Fruit fly (Drosophila melanogaster) whole organism, wandering third instar larva: Measurements from ENCODE around the gene CG6398.

Experiments used
- Abd-B ChIP-seq: fragments of >200 bp; optimal IDR thresholded peaks from 2 replicates; lab custom pipeline; 2017; ENCODE audit warnings: missing biosample characterization, missing genetic modification characterization
- CG32264 ChIP-seq: fragments of 200-800 bp; sonication (Bioruptor generic); optimal IDR thresholded peaks from 2 replicates; lab custom pipeline; 2016; ENCODE audit warnings: missing biosample characterization, missing genetic modification characterization
- CG9705 ChIP-seq: fragments of 200-800 bp; sonication (Bioruptor generic); optimal IDR thresholded peaks from 2 replicates; lab custom pipeline; 2018; ENCODE audit warnings: missing biosample characterization, mild to moderate bottlenecking, missing genetic modification characterization
- CrebA ChIP-seq: fragments of 200-800 bp; sonication (Bioruptor generic); optimal IDR thresholded peaks from 2 replicates; lab custom pipeline; 2016; ENCODE audit warnings: missing biosample characterization, mild to moderate bottlenecking, missing genetic modification characterization, borderline replicate concordance
- Dfd ChIP-seq: fragments of >200 bp; optimal IDR thresholded peaks from 2 replicates; lab custom pipeline; 2017; ENCODE audit warnings: missing biosample characterization, missing genetic modification characterization
- Dif ChIP-seq: fragments of 200-275, 200-300 bp; sonication (Bioruptor generic); optimal IDR thresholded peaks from 2 replicates; lab custom pipeline; 2018; ENCODE audit warnings: missing biosample characterization, missing genetic modification characterization; ENCODE audit not compliant: partially characterized antibody
- GATAd ChIP-seq: sonication (Bioruptor generic); optimal IDR thresholded peaks from 2 replicates; lab custom pipeline; 2016; ENCODE audit warnings: missing biosample characterization, missing genetic modification characterization
- HLH106 ChIP-seq: fragments of 200-800 bp; optimal IDR thresholded peaks from 3 replicates; lab custom pipeline; 2019; ENCODE audit warnings: missing biosample characterization, mild to moderate bottlenecking, missing genetic modification characterization, moderate library complexity
- Hnf4 ChIP-seq: fragments of 200-800 bp; sonication (Bioruptor generic); optimal IDR thresholded peaks from 2 replicates; lab custom pipeline; 2016; ENCODE audit warnings: missing biosample characterization, mild to moderate bottlenecking, missing genetic modification characterization
- Hr78 ChIP-seq: fragments of >200 bp; optimal IDR thresholded peaks from 2 replicates; lab custom pipeline; 2017; ENCODE audit warnings: missing biosample characterization, missing genetic modification characterization
- Hr83 ChIP-seq: fragments of 200-300 bp; sonication (Bioruptor generic); optimal IDR thresholded peaks from 2 replicates; lab custom pipeline; 2016; ENCODE audit warnings: missing biosample characterization, mild to moderate bottlenecking, missing genetic modification characterization, moderate library complexity; ENCODE audit not compliant: poor library complexity, severe bottlenecking
- Jra ChIP-seq: sonication (Bioruptor generic); optimal IDR thresholded peaks from 2 replicates; lab custom pipeline; 2016; ENCODE audit warnings: missing biosample characterization, missing genetic modification characterization
- Mio ChIP-seq: sonication (Bioruptor generic); optimal IDR thresholded peaks from 2 replicates; lab custom pipeline; 2016; ENCODE audit warnings: missing biosample characterization, missing genetic modification characterization
- Myc ChIP-seq: fragments of >200 bp; optimal IDR thresholded peaks from 2 replicates; lab custom pipeline; 2017
- N ChIP-seq: fragments of >200 bp; optimal IDR thresholded peaks from 2 replicates; lab custom pipeline; 2018; ENCODE audit warnings: missing biosample characterization, missing external identifiers, missing genetic modification characterization
- OdsH ChIP-seq: fragments of 200-800 bp; sonication (Bioruptor generic); optimal IDR thresholded peaks from 2 replicates; lab custom pipeline; 2016; ENCODE audit warnings: missing biosample characterization, mild to moderate bottlenecking, missing genetic modification characterization
- Rel ChIP-seq, 2 experiments: fragments of 200-800 bp; sonication (Bioruptor generic) in 1 of 2; optimal IDR thresholded peaks; 2 replicates in 1 of 2; 3 replicates in 1 of 2; lab custom pipeline; 2016 to 2019; ENCODE audit warnings: mild to moderate bottlenecking in 2 of 2, missing biosample characterization in 2 of 2, missing genetic modification characterization in 2 of 2, moderate library complexity in 1 of 2
- Sp1 ChIP-seq: fragments of 200-800 bp; sonication (Bioruptor generic); optimal IDR thresholded peaks from 3 replicates; lab custom pipeline; 2019; ENCODE audit warnings: missing biosample characterization, mild to moderate bottlenecking, missing genetic modification characterization, moderate library complexity
- Vsx2 ChIP-seq: fragments of 200-300, 225-300 bp; sonication (Bioruptor generic); optimal IDR thresholded peaks from 2 replicates; lab custom pipeline; 2018; ENCODE audit warnings: missing biosample characterization, missing genetic modification characterization; ENCODE audit not compliant: partially characterized antibody
- br ChIP-seq: fragments of 200-800 bp; sonication (Bioruptor generic); optimal IDR thresholded peaks from 2 replicates; lab custom pipeline; 2016; ENCODE audit warnings: missing biosample characterization, missing genetic modification characterization
- brk ChIP-seq: fragments of 200-800 bp; sonication (Bioruptor generic); optimal IDR thresholded peaks from 2 replicates; lab custom pipeline; 2016; ENCODE audit warnings: missing biosample characterization, mild to moderate bottlenecking, missing genetic modification characterization
- dl ChIP-seq, 2 experiments: fragments of 175-275, 200-275 bp in 1 of 2; fragments of 200-275 bp in 1 of 2; sonication (Bioruptor generic); optimal IDR thresholded peaks; lab custom pipeline; 2018; ENCODE audit warnings: mild to moderate bottlenecking in 2 of 2, missing biosample characterization in 2 of 2, missing genetic modification characterization in 2 of 2, moderate library complexity in 2 of 2; ENCODE audit not compliant: partially characterized antibody in 2 of 2, insufficient read depth in 1 of 2
- dmrt93B ChIP-seq: fragments of 200-800 bp; sonication (Bioruptor generic); optimal IDR thresholded peaks from 2 replicates; lab custom pipeline; 2018; ENCODE audit warnings: missing biosample characterization, mild to moderate bottlenecking, missing genetic modification characterization
- dsf ChIP-seq: sonication (Bioruptor generic); optimal IDR thresholded peaks from 2 replicates; lab custom pipeline; 2016; ENCODE audit warnings: missing biosample characterization, missing genetic modification characterization, borderline replicate concordance
- ey ChIP-seq: fragments of 200-800 bp; sonication (Bioruptor generic); optimal IDR thresholded peaks from 2 replicates; lab custom pipeline; 2016; ENCODE audit warnings: missing biosample characterization, missing genetic modification characterization
- foxo ChIP-seq, 2 experiments: fragments of 200-800 bp; sonication (Bioruptor generic); optimal IDR thresholded peaks; 2 replicates in 1 of 2; 3 replicates in 1 of 2; lab custom pipeline; 2016 to 2017; ENCODE audit warnings: missing biosample characterization in 2 of 2, missing genetic modification characterization in 2 of 2
- fru ChIP-seq: fragments of 200-800 bp; sonication (Bioruptor generic); optimal IDR thresholded peaks from 3 replicates; lab custom pipeline; 2016; ENCODE audit warnings: missing biosample characterization, mild to moderate bottlenecking, missing genetic modification characterization
- h ChIP-seq: fragments of 200-800 bp; sonication (Bioruptor generic); optimal IDR thresholded peaks from 3 replicates; lab custom pipeline; 2016; ENCODE audit warnings: missing biosample characterization, mild to moderate bottlenecking, missing genetic modification characterization
- jim ChIP-seq: fragments of 175-275, 200-325 bp; sonication (Bioruptor generic); optimal IDR thresholded peaks from 2 replicates; lab custom pipeline; 2016; ENCODE audit warnings: missing biosample characterization, mild to moderate bottlenecking, missing genetic modification characterization
- lola ChIP-seq: fragments of >200 bp; optimal IDR thresholded peaks from 2 replicates; lab custom pipeline; 2017; ENCODE audit warnings: missing biosample characterization, missing genetic modification characterization
- pan ChIP-seq: fragments of >200 bp; optimal IDR thresholded peaks from 2 replicates; lab custom pipeline; 2017
- psq ChIP-seq: fragments of 200-800 bp; sonication (Bioruptor generic); optimal IDR thresholded peaks from 3 replicates; lab custom pipeline; 2017; ENCODE audit warnings: missing biosample characterization, mild to moderate bottlenecking, missing genetic modification characterization, moderate library complexity
- rgr ChIP-seq: fragments of 200-800 bp; sonication (Bioruptor generic); optimal IDR thresholded peaks from 3 replicates; lab custom pipeline; 2016; ENCODE audit warnings: missing biosample characterization, mild to moderate bottlenecking, missing genetic modification characterization
- sage ChIP-seq: fragments of 200-800 bp; sonication (Bioruptor generic); optimal IDR thresholded peaks from 2 replicates; lab custom pipeline; 2016; ENCODE audit warnings: missing biosample characterization, mild to moderate bottlenecking, missing genetic modification characterization
- sv ChIP-seq: fragments of 200-800 bp; sonication (Bioruptor generic); optimal IDR thresholded peaks from 3 replicates; lab custom pipeline; 2016; ENCODE audit warnings: missing biosample characterization, missing genetic modification characterization
- tai ChIP-seq: sonication (Bioruptor generic); optimal IDR thresholded peaks from 2 replicates; lab custom pipeline; 2016; ENCODE audit warnings: missing biosample characterization, missing genetic modification characterization
- usp ChIP-seq: fragments of >200 bp; optimal IDR thresholded peaks from 2 replicates; lab custom pipeline; 2017; ENCODE audit warnings: missing biosample characterization, missing genetic modification characterization
- woc ChIP-seq: sonication (Bioruptor generic); optimal IDR thresholded peaks from 2 replicates; lab custom pipeline; 2016; ENCODE audit warnings: missing biosample characterization, mild to moderate bottlenecking, missing genetic modification characterization

Gene CG6398

DNA sequence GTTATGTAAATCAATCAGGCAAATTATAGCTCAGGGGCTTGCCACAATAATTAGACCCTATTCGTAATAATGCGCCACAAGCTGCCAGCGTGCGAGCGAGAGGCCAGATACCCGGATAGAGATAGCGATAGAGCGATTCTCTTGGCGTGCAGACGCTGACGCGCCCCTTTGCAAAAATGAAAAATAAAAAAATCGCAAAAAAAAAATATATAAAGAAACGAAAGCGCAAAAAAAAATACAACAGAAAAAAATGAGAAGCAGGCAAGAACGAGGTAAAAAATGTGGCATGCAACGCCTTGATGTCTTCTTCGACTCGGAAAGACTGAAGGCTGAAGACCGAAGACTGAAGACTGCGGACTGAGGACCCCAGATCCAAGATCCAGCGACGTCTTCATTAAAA, 24.3 kb upstream of the CG6398 start:
- TF ChIP-seq Vsx2 (peak; percentile 25), dl (GFP tag; optimal IDR thresholded peaks at IDR 0.05; lab: Kevin White, UChicago; ENCODE audit: insufficient read depth in 1 of 2, partially characterized antibody in 2 of 2) (no peak)

- TF ChIP-seq dl (GFP tag; optimal IDR thresholded peaks at IDR 0.05; lab: Kevin White, UChicago; ENCODE audit: insufficient read depth in 1 of 2, partially characterized antibody in 2 of 2) (no peak), CG9705 (GFP tag; lab: Kevin White, UChicago) (peak; percentile 12), Jra (no peak), br (GFP tag; lab: Kevin White, UChicago) (no peak), usp (GFP tag; lab: Kevin White, UChicago) (no peak), N (GFP tag; lab: Kevin White, UChicago) (no peak), GATAd (GFP tag; lab: Kevin White, UChicago) (no peak), rgr (GFP tag; lab: Kevin White, UChicago) (peak; percentile 37), Hr83 (GFP tag; lab: Kevin White, UChicago) (no peak), sage (GFP tag; lab: Kevin White, UChicago) (no peak), brk (GFP tag; lab: Kevin White, UChicago) (no peak), ey (GFP tag; lab: Kevin White, UChicago) (peak; percentile 19), Mio (GFP tag; lab: Kevin White, UChicago) (no peak), CG32264 (no peak), Rel (GFP tag; optimal IDR thresholded peaks at IDR 0.05; lab: Kevin White, UChicago) (no peak), Rel (tag; optimal IDR thresholded peaks at IDR 0.05; lab: Kevin White, UChicago) (no peak), dsf (GFP tag; lab: Kevin White, UChicago) (no peak), tai (GFP tag; lab: Kevin White, UChicago) (no peak), fru (GFP tag; lab: Kevin White, UChicago) (peak; percentile 49), Dif (GFP tag; lab: Kevin White, UChicago) (no peak), h (GFP tag; lab: Kevin White, UChicago) (peak; percentile 46), sv (GFP tag; lab: Kevin White, UChicago) (no peak), dmrt93B (GFP tag; lab: Kevin White, UChicago) (peak; percentile 32), CrebA (GFP tag; lab: Kevin White, UChicago) (no peak), Hr78 (GFP tag; lab: Kevin White, UChicago) (no peak), HLH106 (peak; percentile 61), Vsx2 (no peak), OdsH (peak; percentile 87), pan (lab: Kevin White, UChicago) (no peak), foxo (GFP tag; optimal IDR thresholded peaks at IDR 0.05; lab: Kevin White, UChicago) (peak in 1 of 2 experiments; percentile 66), Hnf4 (no peak), Dfd (GFP tag; lab: Kevin White, UChicago) (no peak), woc (no peak), lola (GFP tag; lab: Kevin White, UChicago) (no peak), psq (GFP tag; lab: Kevin White, UChicago) (peak; percentile 28), Sp1 (GFP tag; lab: Kevin White, UChicago) (peak; percentile 68), Abd-B (GFP tag; lab: Kevin White, UChicago) (no peak), jim (GFP tag; lab: Kevin White, UChicago) (no peak), Myc (lab: Kevin White, UChicago) (no peak)
These were observed 23.7 kb upstream of the CG6398 start for dm6 chrX:17806973-17807372.

- TF ChIP-seq sv (GFP tag; lab: Kevin White, UChicago) (no peak), GATAd (GFP tag; lab: Kevin White, UChicago) (no peak), dmrt93B (GFP tag; lab: Kevin White, UChicago) (no peak), Abd-B (GFP tag; lab: Kevin White, UChicago) (no peak), foxo (GFP tag; optimal IDR thresholded peaks at IDR 0.05; lab: Kevin White, UChicago) (no peak), ey (GFP tag; lab: Kevin White, UChicago) (no peak), Dif (GFP tag; lab: Kevin White, UChicago) (no peak), HLH106 (no peak), woc (no peak)
These were observed 18.4 kb upstream of the CG6398 start for dm6 chrX:17812193-17812592.
